Worm (Caenorhabditis elegans) whole organism, L1 larva: ENCODE measurements around the gene R09B5.11.

ENCODE experiments used
- C16A3.4 ChIP-seq: fragments of 150-350 bp; optimal IDR thresholded peaks from 2 replicates; lab custom pipeline; 2014; ENCODE audit warnings: missing biosample characterization, missing genetic modification characterization
- F16B12.6 ChIP-seq: fragments of 150-350 bp; optimal IDR thresholded peaks from 2 replicates; lab custom pipeline; 2014; ENCODE audit warnings: missing biosample characterization, missing genetic modification characterization
- blmp-1 ChIP-seq: fragments of 150-350 bp; optimal IDR thresholded peaks from 2 replicates; lab custom pipeline; 2014; ENCODE audit warnings: missing biosample characterization, missing genetic modification characterization
- ceh-63 ChIP-seq: fragments of 200-800 bp; sonication (Bioruptor generic); optimal IDR thresholded peaks from 2 replicates; lab custom pipeline; 2018; ENCODE audit warnings: mild to moderate bottlenecking, missing genetic modification characterization, missing compliant biosample characterization
- ceh-8 ChIP-seq: fragments of 200-800 bp; sonication (Bioruptor generic); optimal IDR thresholded peaks from 2 replicates; lab custom pipeline; 2018; ENCODE audit warnings: mild to moderate bottlenecking, missing genetic modification characterization, moderate library complexity, missing compliant biosample characterization
- ceh-82 ChIP-seq, 3 experiments: fragments of 150-350 bp in 1 of 3; sonication (generic microtip) in 2 of 3; optimal IDR thresholded peaks; 2 replicates each; lab custom pipeline; 2014 to 2017; ENCODE audit warnings: missing biosample characterization in 3 of 3, missing genetic modification characterization in 3 of 3
- ces-1 ChIP-seq: fragments of 150-350 bp; optimal IDR thresholded peaks from 2 replicates; lab custom pipeline; 2014; ENCODE audit warnings: missing biosample characterization, missing genetic modification reagents, missing genetic modification characterization
- dsc-1 ChIP-seq: sonication (generic microtip); optimal IDR thresholded peaks from 2 replicates; lab custom pipeline; 2016; ENCODE audit warnings: mild to moderate bottlenecking, missing genetic modification characterization, missing compliant biosample characterization
- efl-1 ChIP-seq, 4 experiments: fragments of 150-350 bp; optimal IDR thresholded peaks in 3 of 4; peaks in 1 of 4; 1 replicate in 1 of 4; 2 replicates in 3 of 4; lab custom pipeline; 2014; ENCODE audit warnings: missing biosample characterization in 2 of 4, missing genetic modification characterization in 2 of 4, missing genetic modification reagents in 2 of 4
- efl-3 ChIP-seq: fragments of 200-800 bp; sonication (Bioruptor generic); optimal IDR thresholded peaks from 2 replicates; lab custom pipeline; 2018; ENCODE audit warnings: mild to moderate bottlenecking, missing genetic modification characterization, missing compliant biosample characterization
- egl-13 ChIP-seq: sonication (generic microtip); optimal IDR thresholded peaks from 2 replicates; lab custom pipeline; 2016; ENCODE audit warnings: missing genotype, missing genetic modification reagents, missing genetic modification characterization, missing compliant biosample characterization
- egl-27 ChIP-seq, 2 experiments: fragments of 150-350 bp in 1 of 2; sonication (generic microtip); optimal IDR thresholded peaks; 3 replicates each; lab custom pipeline; 2017 to 2018; ENCODE audit warnings: missing biosample characterization in 2 of 2, missing genetic modification characterization in 2 of 2, missing genetic modification reagents in 2 of 2
- fkh-4 ChIP-seq: sonication (generic microtip); optimal IDR thresholded peaks from 2 replicates; lab custom pipeline; 2016; ENCODE audit warnings: missing compliant biosample characterization, missing genetic modification characterization, borderline replicate concordance
- fkh-8 ChIP-seq: sonication (generic microtip); optimal IDR thresholded peaks from 2 replicates; lab custom pipeline; 2016; ENCODE audit warnings: mild to moderate bottlenecking, missing genetic modification characterization, missing compliant biosample characterization
- fos-1 ChIP-seq: fragments of 150-350 bp; optimal IDR thresholded peaks from 2 replicates; lab custom pipeline; 2014; ENCODE audit warnings: missing biosample characterization, missing genetic modification characterization
- grh-1 ChIP-seq: fragments of 200-800 bp; sonication (Bioruptor generic); IDR thresholded peaks from 2 replicates; pipeline ENCODE4 v1.3.6; 2022; ENCODE audit warnings: missing genetic modification reagents, missing genetic modification characterization, missing compliant biosample characterization
- hlh-17 ChIP-seq: fragments of 200-800 bp; sonication (Bioruptor generic); optimal IDR thresholded peaks from 2 replicates; lab custom pipeline; 2018; ENCODE audit warnings: missing genetic modification characterization, mild to moderate bottlenecking, missing compliant biosample characterization, moderate library complexity, borderline replicate concordance
- hpl-2 ChIP-seq: fragments of 150-350 bp; optimal IDR thresholded peaks from 2 replicates; lab custom pipeline; 2014; ENCODE audit warnings: missing biosample characterization, missing genetic modification reagents, missing genetic modification characterization
- irx-1 ChIP-seq: sonication (generic microtip); optimal IDR thresholded peaks from 2 replicates; lab custom pipeline; 2016; ENCODE audit warnings: missing genetic modification characterization, missing compliant biosample characterization
- isw-1 ChIP-seq: fragments of 200-800 bp; sonication (Bioruptor generic); IDR thresholded peaks from 2 replicates; pipeline ENCODE4 v1.3.6; 2022; ENCODE audit warnings: missing genetic modification characterization, missing compliant biosample characterization
- jun-1 ChIP-seq: fragments of 150-350 bp; optimal IDR thresholded peaks from 2 replicates; lab custom pipeline; 2014; ENCODE audit warnings: missing biosample characterization, missing genetic modification reagents, missing genetic modification characterization
- lin-13 ChIP-seq: fragments of 150-350 bp; optimal IDR thresholded peaks from 2 replicates; lab custom pipeline; 2014; ENCODE audit warnings: missing biosample characterization, missing genetic modification reagents, missing genetic modification characterization
- lin-14 ChIP-seq: fragments of 200-800 bp; sonication (Bioruptor generic); optimal IDR thresholded peaks from 2 replicates; lab custom pipeline; 2018; ENCODE audit warnings: mild to moderate bottlenecking, missing genetic modification characterization, moderate library complexity, missing compliant biosample characterization
- mab-9 ChIP-seq: fragments of 200-800 bp; sonication (Bioruptor generic); IDR thresholded peaks from 2 replicates; pipeline ENCODE4 v1.3.6; 2022; ENCODE audit warnings: missing genetic modification reagents, missing genetic modification characterization, missing compliant biosample characterization
- mdl-1 ChIP-seq, 2 experiments: fragments of 150-350 bp; optimal IDR thresholded peaks; 2 replicates each; lab custom pipeline; 2014 to 2017; ENCODE audit warnings: missing biosample characterization in 2 of 2, missing genetic modification characterization in 2 of 2, inconsistent platforms in 1 of 2
- mef-2 ChIP-seq: fragments of 150-350 bp; optimal IDR thresholded peaks from 2 replicates; lab custom pipeline; 2014; ENCODE audit warnings: missing biosample characterization, missing genetic modification characterization
- mep-1 ChIP-seq: fragments of 150-350 bp; optimal IDR thresholded peaks from 2 replicates; lab custom pipeline; 2014; ENCODE audit warnings: missing biosample characterization, missing genetic modification characterization
- nhr-11 ChIP-seq: fragments of 150-350 bp; optimal IDR thresholded peaks from 2 replicates; lab custom pipeline; 2014; ENCODE audit warnings: missing biosample characterization, missing genetic modification characterization
- nhr-19 ChIP-seq: fragments of 200-800 bp; sonication (Bioruptor generic); conservative IDR thresholded peaks from 2 replicates; pipeline ENCODE4 v1.3.6; 2022; ENCODE audit warnings: missing genetic modification characterization, missing compliant biosample characterization
- nhr-20 ChIP-seq: sonication (generic microtip); optimal IDR thresholded peaks from 2 replicates; lab custom pipeline; 2016; ENCODE audit warnings: mild to moderate bottlenecking, missing genetic modification characterization, missing compliant biosample characterization
- nhr-28 ChIP-seq: fragments of 150-350 bp; optimal IDR thresholded peaks from 2 replicates; lab custom pipeline; 2014; ENCODE audit warnings: missing biosample characterization, missing genetic modification characterization
- nhr-47 ChIP-seq: sonication (generic microtip); optimal IDR thresholded peaks from 2 replicates; lab custom pipeline; 2016; ENCODE audit warnings: mild to moderate bottlenecking, missing genetic modification characterization, moderate library complexity, missing compliant biosample characterization
- nhr-71 ChIP-seq: sonication (generic microtip); optimal IDR thresholded peaks from 2 replicates; lab custom pipeline; 2016; ENCODE audit warnings: mild to moderate bottlenecking, missing genetic modification characterization, moderate library complexity, missing compliant biosample characterization
- nhr-85 ChIP-seq: sonication (generic microtip); peaks from one replicate; lab custom pipeline; 2016; ENCODE audit warnings: missing genetic modification characterization, inconsistent platforms, missing compliant biosample characterization
- nhr-90 ChIP-seq: sonication (generic microtip); optimal IDR thresholded peaks from 2 replicates; lab custom pipeline; 2016; ENCODE audit warnings: mild to moderate bottlenecking, missing genetic modification characterization, missing compliant biosample characterization; ENCODE audit not compliant: poor library complexity
- pag-3 ChIP-seq: sonication (generic microtip); optimal IDR thresholded peaks from 2 replicates; lab custom pipeline; 2017; ENCODE audit warnings: missing genetic modification characterization, mild to moderate bottlenecking, missing compliant biosample characterization, antibody characterized with exemption, borderline replicate concordance; ENCODE audit not compliant: insufficient read depth
- pax-3 ChIP-seq: fragments of 200-800 bp; sonication (Bioruptor generic); optimal IDR thresholded peaks from 2 replicates; lab custom pipeline; 2018; ENCODE audit warnings: mild to moderate bottlenecking, missing genetic modification characterization, moderate library complexity, missing compliant biosample characterization
- snpc-4 ChIP-seq: fragments of 150-350 bp; optimal IDR thresholded peaks from 2 replicates; lab custom pipeline; 2014; ENCODE audit warnings: missing biosample characterization, missing genetic modification characterization
- sox-4 ChIP-seq: sonication (generic microtip); optimal IDR thresholded peaks from 2 replicates; lab custom pipeline; 2016; ENCODE audit warnings: missing genetic modification characterization, missing compliant biosample characterization
- sup-37 ChIP-seq: fragments of 200-800 bp; sonication (Bioruptor generic); optimal IDR thresholded peaks from 2 replicates; lab custom pipeline; 2018; ENCODE audit warnings: mild to moderate bottlenecking, missing genetic modification characterization, missing compliant biosample characterization
- swsn-7 ChIP-seq: sonication (generic microtip); optimal IDR thresholded peaks from 2 replicates; lab custom pipeline; 2016; ENCODE audit warnings: missing genetic modification characterization, missing compliant biosample characterization
- tbx-2 ChIP-seq: sonication (generic microtip); optimal IDR thresholded peaks from 2 replicates; lab custom pipeline; 2016; ENCODE audit warnings: missing genetic modification characterization, missing compliant biosample characterization
- unc-30 ChIP-seq: sonication (generic microtip); optimal IDR thresholded peaks from 2 replicates; lab custom pipeline; 2017; ENCODE audit warnings: missing biosample characterization, missing genetic modification characterization
- unc-62 ChIP-seq: fragments of 150-350 bp; optimal IDR thresholded peaks from 2 replicates; lab custom pipeline; 2014; ENCODE audit warnings: missing biosample characterization, missing genetic modification reagents, missing genetic modification characterization
- vab-15 ChIP-seq: sonication (generic microtip); optimal IDR thresholded peaks from 2 replicates; lab custom pipeline; 2017; ENCODE audit warnings: missing genotype, mild to moderate bottlenecking, missing genetic modification characterization, missing compliant biosample characterization
- xbp-1 ChIP-seq: sonication (generic microtip); optimal IDR thresholded peaks from 2 replicates; lab custom pipeline; 2016; ENCODE audit warnings: missing genetic modification characterization, missing compliant biosample characterization
- zag-1 ChIP-seq: fragments of 150-350 bp; optimal IDR thresholded peaks from 2 replicates; lab custom pipeline; 2014; ENCODE audit warnings: missing biosample characterization, missing genetic modification characterization

The R09B5.11 gene

DNA sequence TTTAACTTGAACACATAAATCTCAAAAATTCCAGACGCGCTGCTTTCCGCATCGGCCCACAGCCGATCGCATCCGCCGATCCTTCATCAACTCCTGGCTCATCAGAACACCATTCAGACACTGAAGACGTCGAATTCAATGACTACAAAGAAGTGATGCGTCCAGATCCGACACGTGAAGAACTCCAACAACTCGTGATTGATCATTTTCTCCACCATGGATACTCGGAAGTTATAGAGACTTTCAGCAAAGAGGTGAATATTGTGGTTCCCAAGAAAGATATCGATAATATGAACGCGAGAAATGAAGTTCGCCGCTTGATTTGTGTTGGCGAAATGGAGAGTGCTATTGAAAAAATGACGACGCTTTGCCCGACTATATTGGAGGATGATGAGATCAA is 29.9 kb downstream of the R09B5.11 start:
- TF ChIP-seq fos-1 (tag; lab: Kevin White, UChicago) (no peak), pax-3 (tag; lab: Kevin White, UChicago) (no peak), tbx-2 (tag; lab: Kevin White, UChicago) (no peak), blmp-1 (tag; lab: Kevin White, UChicago) (no peak), efl-1 (optimal IDR thresholded peaks at IDR 0.05; lab: Kevin White, UChicago) (no peak), efl-1 (GFP tag; optimal IDR thresholded peaks at IDR 0.05 in 1 of 2; lab: Kevin White, UChicago) (no peak), irx-1 (no peak), ceh-8 (no peak), F16B12.6 (no peak), zag-1 (tag; lab: Kevin White, UChicago) (no peak), hlh-17 (GFP tag; lab: Kevin White, UChicago) (no peak), hpl-2 (GFP tag; lab: Kevin White, UChicago) (no peak), mef-2 (tag; lab: Kevin White, UChicago) (no peak), nhr-47 (tag; lab: Kevin White, UChicago) (no peak), nhr-28 (no peak), egl-13 (tag; lab: Kevin White, UChicago) (no peak), fkh-8 (tag; lab: Kevin White, UChicago) (no peak), sox-4 (tag; lab: Kevin White, UChicago) (no peak), unc-30 (tag; lab: Kevin White, UChicago) (no peak), egl-27 (tag; optimal IDR thresholded peaks at IDR 0.05; lab: Kevin White, UChicago) (no peak), unc-62 (GFP tag; lab: Kevin White, UChicago) (no peak)
- TF ChIP-seq, all 84 proteins: peak for 0

DNA sequence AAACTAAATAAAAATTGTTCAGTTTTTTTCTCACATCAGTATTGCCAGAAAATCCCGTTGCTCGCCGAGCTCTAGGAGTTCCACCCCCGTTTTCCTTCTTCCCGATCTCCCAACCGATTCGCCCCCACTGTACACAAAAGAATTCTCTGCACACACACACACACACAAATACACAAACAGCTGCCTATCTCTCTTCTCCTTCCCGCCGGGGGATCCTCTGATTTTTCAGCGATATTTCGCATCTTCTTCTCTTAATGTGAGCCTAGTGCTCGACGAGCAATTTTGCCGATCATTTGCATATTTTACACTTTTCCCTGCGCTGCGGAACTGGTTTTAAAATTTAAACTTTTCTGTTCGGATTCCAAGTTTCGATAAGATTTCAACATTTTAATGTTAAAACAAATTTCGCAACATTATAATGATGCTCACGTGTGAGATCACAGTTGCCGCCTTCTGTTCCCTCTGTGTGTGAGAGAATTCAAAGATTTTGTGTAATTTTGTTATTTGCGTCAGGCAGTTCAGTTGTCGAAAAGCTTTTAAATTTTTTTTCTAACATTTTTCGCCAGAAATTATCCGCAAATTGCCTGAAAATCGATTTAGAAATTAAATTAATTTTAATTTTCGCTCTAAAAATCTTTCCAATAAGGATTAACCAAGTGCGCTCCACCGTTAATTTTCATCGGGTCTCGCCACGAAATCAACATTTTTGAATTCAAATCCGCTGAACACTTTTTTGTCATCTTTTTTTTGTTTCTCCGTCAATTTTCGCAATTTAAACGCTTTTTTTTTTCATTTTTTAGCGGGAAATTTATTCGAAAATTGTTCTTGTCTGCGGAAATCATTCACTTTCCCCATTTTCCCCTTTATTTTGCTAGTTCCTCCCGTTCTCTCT is 32.3 kb downstream of the R09B5.11 start:
- TF ChIP-seq sox-4 (tag; lab: Kevin White, UChicago) (no peak), dsc-1 (peak; percentile 69), nhr-20 (peak; percentile 76), nhr-71 (tag; lab: Kevin White, UChicago) (peak; percentile 80), ceh-82 (tag; optimal IDR thresholded peaks at IDR 0.05; lab: Kevin White, UChicago) (peak in 2 of 3 experiments; percentile 36 to 86), lin-13 (GFP tag; lab: Kevin White, UChicago) (peak; percentile 84), unc-30 (tag; lab: Kevin White, UChicago) (peak; percentile 50), fos-1 (tag; lab: Kevin White, UChicago) (no peak), swsn-7 (tag; lab: Kevin White, UChicago) (peak; percentile 71), C16A3.4 (tag; lab: Kevin White, UChicago) (peak; percentile 72), isw-1 (GFP tag; lab: Robert Waterston, UW) (peak; percentile 64), mdl-1 (tag; optimal IDR thresholded peaks at IDR 0.05; lab: Kevin White, UChicago) (peak in 1 of 2 experiments; percentile 36), nhr-11 (tag; lab: Kevin White, UChicago) (no peak), pag-3 (tag; lab: Kevin White, UChicago) (peak; percentile 53), efl-3 (GFP tag; lab: Kevin White, UChicago) (no peak), grh-1 (GFP tag; lab: Robert Waterston, UW) (no peak), sup-37 (GFP tag; lab: Kevin White, UChicago) (peak; percentile 23), fkh-4 (tag; lab: Kevin White, UChicago) (no peak), snpc-4 (tag; lab: Kevin White, UChicago) (no peak), jun-1 (tag; lab: Kevin White, UChicago) (peak; percentile 46), unc-62 (GFP tag; lab: Kevin White, UChicago) (no peak), nhr-90 (tag; lab: Kevin White, UChicago) (peak; percentile 42), fkh-8 (tag; lab: Kevin White, UChicago) (peak; percentile 82), hpl-2 (GFP tag; lab: Kevin White, UChicago) (peak; percentile 51), xbp-1 (tag; lab: Kevin White, UChicago) (peak; percentile 60), nhr-85 (tag; lab: Kevin White, UChicago) (peak; percentile 83), lin-14 (GFP tag; lab: Kevin White, UChicago) (peak; percentile 89), nhr-19 (peak; percentile 60), ceh-63 (GFP tag; lab: Kevin White, UChicago) (no peak), ces-1 (GFP tag; lab: Kevin White, UChicago) (no peak), egl-27 (tag; optimal IDR thresholded peaks at IDR 0.05; lab: Kevin White, UChicago) (no peak), vab-15 (no peak), mep-1 (peak; percentile 86), F16B12.6 (peak; percentile 25), mab-9 (GFP tag; lab: Robert Waterston, UW) (no peak)
